Worm (Caenorhabditis elegans): ENCODE data around the gene ZK180.7.

DNA sequence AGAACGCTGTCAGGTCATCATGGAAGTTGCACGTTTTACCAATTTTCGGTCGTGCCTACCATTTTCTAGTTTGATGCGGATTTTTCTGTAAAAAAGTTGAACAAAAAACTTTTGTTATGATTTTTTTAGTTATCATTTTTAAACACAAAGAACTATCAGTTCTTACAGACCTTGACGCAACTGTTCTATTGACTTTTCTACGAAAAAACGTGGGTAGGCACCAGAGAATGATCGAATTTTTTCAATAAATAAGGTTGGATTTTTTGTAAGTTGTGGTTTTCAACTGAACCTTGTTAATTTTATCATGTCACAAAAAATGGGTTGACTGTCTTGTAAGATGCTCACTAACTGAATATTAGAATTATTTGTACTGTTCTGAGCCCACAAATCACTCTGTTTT, 11.7 kb upstream of the ZK180.7 start:
- TF ChIP-seq klf-2 (GFP tag; conservative IDR thresholded peaks at IDR 0.05) (no peak), med-1 (GFP tag; optimal IDR thresholded peaks at IDR 0.05; ENCODE audit: insufficient read depth) (no peak)
